Fruit fly (Drosophila melanogaster): ENCODE results near the gene CG13116.

CG13116 gene

dm6 chr2L:9774980-9775628, 45.4 kb downstream of the CG13116 start, which contains the start of the genes ppk11 and ppk16 (continued):
- no peak for TF ChIP-seq Abd-B (GFP tag; optimal IDR thresholded peaks at IDR 0.05)
- TF ChIP-seq Ada2b (GFP tag; IDR thresholded peaks at IDR 0.05) = no peak
- TF ChIP-seq hkb (optimal IDR thresholded peaks at IDR 0.05) = no peak
- TF ChIP-seq hkb (GFP tag; IDR thresholded peaks at IDR 0.05) = 0 out of 2 replicates have a peak, but pooled peaks have one; percentile 19
- TF ChIP-seq CHES-1-like (GFP tag; optimal IDR thresholded peaks at IDR 0.05) = peak; percentile 26
- peak; percentile 32 for TF ChIP-seq NK7.1 (GFP tag; optimal IDR thresholded peaks at IDR 0.05)
- no peak for TF ChIP-seq jigr1 (GFP tag; IDR thresholded peaks at IDR 0.05)
- no peak for TF ChIP-seq tna (GFP tag; IDR thresholded peaks at IDR 0.05; ENCODE audit: partially characterized antibody)
- no peak for TF ChIP-seq CkIIα-i1 (GFP tag; IDR thresholded peaks at IDR 0.05)
- no peak for TF ChIP-seq Antp (GFP tag; optimal IDR thresholded peaks at IDR 0.05)
- no peak for TF ChIP-seq Elba2 (GFP tag; optimal IDR thresholded peaks at IDR 0.05)
- TF ChIP-seq CG14965 (GFP tag; optimal IDR thresholded peaks at IDR 0.05; ENCODE audit: borderline replicate concordance) = peak; percentile 25
- TF ChIP-seq E2f2 (GFP tag; IDR thresholded peaks at IDR 0.05) = 0 out of 2 replicates have a peak, but pooled peaks have one; percentile 20
- TF ChIP-seq Dbx (GFP tag; IDR thresholded peaks at IDR 0.05) = no peak
- TF ChIP-seq tio (GFP tag; optimal IDR thresholded peaks at IDR 0.05) = peak; percentile 30
- TF ChIP-seq CG7987 (GFP tag; optimal IDR thresholded peaks at IDR 0.05) = peak; percentile 41
- TF ChIP-seq CG3847 (GFP tag; IDR thresholded peaks at IDR 0.05) = no peak
- TF ChIP-seq fd3F (GFP tag; optimal IDR thresholded peaks at IDR 0.05) = peak; percentile 7
- peak; percentile 14 for TF ChIP-seq CG2116 (GFP tag; optimal IDR thresholded peaks at IDR 0.05)
- TF ChIP-seq btn (GFP tag; optimal IDR thresholded peaks at IDR 0.05) = no peak
- TF ChIP-seq PHDP (tag; optimal IDR thresholded peaks at IDR 0.05) = peak; percentile 46
- no peak for TF ChIP-seq CG8924 (tag; optimal IDR thresholded peaks at IDR 0.05)
- peak; percentile 2 for TF ChIP-seq maf-S (GFP tag; optimal IDR thresholded peaks at IDR 0.05)
- TF ChIP-seq bcd (GFP tag; optimal IDR thresholded peaks at IDR 0.05) = peak; percentile 10
- no peak for TF ChIP-seq CG2199 (GFP tag; IDR thresholded peaks at IDR 0.05)
- peak; percentile 3 for TF ChIP-seq Sry-δ (GFP tag; optimal IDR thresholded peaks at IDR 0.05)
- no peak for TF ChIP-seq Spps (tag; optimal IDR thresholded peaks at IDR 0.05)
- TF ChIP-seq CG5245 (GFP tag; optimal IDR thresholded peaks at IDR 0.05) = peak; percentile 24

- TF ChIP-seq CG10321 (GFP tag; IDR thresholded peaks at IDR 0.05) = no peak
- no peak for TF ChIP-seq salm (tag; optimal IDR thresholded peaks at IDR 0.05)
- TF ChIP-seq Stat92E (GFP tag; optimal IDR thresholded peaks at IDR 0.05) = no peak
- no peak for TF ChIP-seq CG15601 (tag; optimal IDR thresholded peaks at IDR 0.05)
- TF ChIP-seq zen2 (GFP tag; IDR thresholded peaks at IDR 0.05; ENCODE audit: partially characterized antibody) = no peak
- no peak for TF ChIP-seq her (GFP tag; optimal IDR thresholded peaks at IDR 0.05)
- TF ChIP-seq Mes4 (GFP tag; optimal IDR thresholded peaks at IDR 0.05) = no peak
- no peak for TF ChIP-seq CG4854 (GFP tag; optimal IDR thresholded peaks at IDR 0.05)
- no peak for TF ChIP-seq ftz-f1 (GFP tag; optimal IDR thresholded peaks at IDR 0.05)
- TF ChIP-seq CG15696 (tag; optimal IDR thresholded peaks at IDR 0.05) = no peak
- TF ChIP-seq ash1 (GFP tag; optimal IDR thresholded peaks at IDR 0.05) = no peak
- no peak for TF ChIP-seq sens-2 (GFP tag; IDR thresholded peaks at IDR 0.05)
- no peak for TF ChIP-seq zfh1 (GFP tag; IDR thresholded peaks at IDR 0.05)
Measured at dm6 chr2L:9777927-9778326, 48.2 kb downstream of the CG13116 start.
